Worm (Caenorhabditis elegans) whole organism, L4 larva: ENCODE results near the gene K02E10.7.

ENCODE experiments used
- D1046.2 ChIP-seq: fragments of 200-800 bp; sonication (Bioruptor generic); IDR thresholded peaks from 2 replicates; pipeline ENCODE4 v1.3.6; 2022; ENCODE audit warnings: missing genetic modification characterization, missing compliant biosample characterization
- F49E8.2 ChIP-seq: sonication (generic microtip); optimal IDR thresholded peaks from 2 replicates; lab custom pipeline; 2016; ENCODE audit warnings: missing compliant biosample characterization, mild to moderate bottlenecking, missing genetic modification characterization, borderline replicate concordance
- R02D3.7 ChIP-seq: fragments of 150-350 bp; sonication (generic microtip); optimal IDR thresholded peaks from 3 replicates; lab custom pipeline; 2014; ENCODE audit warnings: missing biosample characterization, missing genetic modification characterization
- T20F7.1 ChIP-seq: fragments of 200-800 bp; sonication (Bioruptor generic); optimal IDR thresholded peaks from 2 replicates; lab custom pipeline; 2018; ENCODE audit warnings: mild to moderate bottlenecking, missing genetic modification characterization, missing compliant biosample characterization
- T26A8.4 ChIP-seq: fragments of 200-800 bp; sonication (Bioruptor generic); IDR thresholded peaks from 2 replicates; pipeline ENCODE4 v1.3.6; 2022; ENCODE audit warnings: missing genetic modification characterization, missing compliant biosample characterization
- aly-2 ChIP-seq: sonication (generic microtip); optimal IDR thresholded peaks from 2 replicates; lab custom pipeline; 2018; ENCODE audit warnings: missing biosample characterization, missing genetic modification characterization
- attf-4 ChIP-seq: sonication (generic microtip); optimal IDR thresholded peaks from 3 replicates; lab custom pipeline; 2017; ENCODE audit warnings: missing biosample characterization, missing genetic modification characterization
- ceh-32 ChIP-seq: sonication (generic microtip); optimal IDR thresholded peaks from 2 replicates; lab custom pipeline; 2016; ENCODE audit warnings: mild to moderate bottlenecking, missing genetic modification characterization, missing compliant biosample characterization; ENCODE audit not compliant: poor library complexity
- ceh-44 ChIP-seq: fragments of 200-800 bp; sonication (Bioruptor generic); IDR thresholded peaks from 2 replicates; pipeline ENCODE4 v1.3.6; 2022; ENCODE audit warnings: missing genetic modification reagents, missing genetic modification characterization, missing compliant biosample characterization
- ctbp-1 ChIP-seq: fragments of 200-800 bp; sonication (Bioruptor generic); IDR thresholded peaks from 2 replicates; pipeline ENCODE4 v1.3.6; 2022; ENCODE audit warnings: missing genetic modification reagents, missing genetic modification characterization, missing compliant biosample characterization
- daf-16 ChIP-seq, 3 experiments: sonication (generic microtip); optimal IDR thresholded peaks; 2 replicates each; lab custom pipeline; 2016 to 2017; ENCODE audit warnings: missing genetic modification characterization in 3 of 3, missing genetic modification reagents in 3 of 3, mild to moderate bottlenecking in 2 of 3, missing compliant biosample characterization in 2 of 3, missing biosample characterization in 1 of 3, moderate library complexity in 1 of 3
- dpl-1 ChIP-seq: fragments of 150-350 bp; optimal IDR thresholded peaks from 2 replicates; lab custom pipeline; 2014; ENCODE audit warnings: missing biosample characterization, missing genetic modification reagents, missing genetic modification characterization
- duxl-1 ChIP-seq: sonication (generic microtip); optimal IDR thresholded peaks from 2 replicates; lab custom pipeline; 2016; ENCODE audit warnings: mild to moderate bottlenecking, missing genetic modification characterization, moderate library complexity, missing compliant biosample characterization; ENCODE audit not compliant: poor library complexity
- dve-1 ChIP-seq: sonication (generic microtip); optimal IDR thresholded peaks from 2 replicates; lab custom pipeline; 2017; ENCODE audit warnings: antibody characterized with exemption, mild to moderate bottlenecking, missing genetic modification characterization, missing compliant biosample characterization; ENCODE audit not compliant: insufficient read depth
- egl-27 ChIP-seq: sonication (generic microtip); optimal IDR thresholded peaks from 3 replicates; lab custom pipeline; 2017; ENCODE audit warnings: missing biosample characterization, missing genetic modification reagents, missing genetic modification characterization
- egl-43 ChIP-seq: fragments of 200-800 bp; sonication (Bioruptor generic); IDR thresholded peaks from 2 replicates; pipeline ENCODE4 v1.3.6; 2022; ENCODE audit warnings: missing genetic modification reagents, missing genetic modification characterization, missing compliant biosample characterization
- fos-1 ChIP-seq: fragments of 150-350 bp; optimal IDR thresholded peaks from 2 replicates; lab custom pipeline; 2014; ENCODE audit warnings: missing biosample characterization, missing genetic modification characterization
- gei-8 ChIP-seq: fragments of 200-800 bp; sonication (Bioruptor generic); optimal IDR thresholded peaks from 2 replicates; lab custom pipeline; 2018; ENCODE audit warnings: mild to moderate bottlenecking, missing genetic modification characterization, missing compliant biosample characterization
- hlh-30 ChIP-seq: sonication (generic microtip); optimal IDR thresholded peaks from 2 replicates; lab custom pipeline; 2017; ENCODE audit warnings: antibody characterized with exemption, mild to moderate bottlenecking, missing genetic modification characterization, missing compliant biosample characterization; ENCODE audit not compliant: insufficient read depth
- hmg-1.1 ChIP-seq: fragments of 200-800 bp; sonication (Bioruptor generic); IDR thresholded peaks from 2 replicates; pipeline ENCODE4 v1.3.6; 2022; ENCODE audit warnings: missing genetic modification reagents, missing genetic modification characterization, missing compliant biosample characterization
- lim-7 ChIP-seq: fragments of 200-800 bp; sonication (Bioruptor generic); IDR thresholded peaks from 2 replicates; pipeline ENCODE4 v1.3.6; 2022; ENCODE audit warnings: missing genetic modification characterization, missing compliant biosample characterization
- lin-1 ChIP-seq: fragments of 200-800 bp; sonication (Bioruptor generic); IDR thresholded peaks from 2 replicates; pipeline ENCODE4 v1.3.6; 2022; ENCODE audit warnings: missing genetic modification reagents, missing genetic modification characterization, missing compliant biosample characterization
- lin-38 ChIP-seq: fragments of 200-800 bp; sonication (Bioruptor generic); IDR thresholded peaks from 2 replicates; pipeline ENCODE4 v1.3.6; 2022; ENCODE audit warnings: missing genetic modification reagents, missing genetic modification characterization, missing compliant biosample characterization
- lir-3 ChIP-seq: sonication (generic microtip); optimal IDR thresholded peaks from 2 replicates; lab custom pipeline; 2016; ENCODE audit warnings: mild to moderate bottlenecking, missing genetic modification characterization, missing compliant biosample characterization
- lsy-2 ChIP-seq, 2 experiments: fragments of 150-350 bp in 1 of 2; sonication (generic microtip) in 1 of 2; optimal IDR thresholded peaks; 2 replicates each; lab custom pipeline; 2014 to 2017; ENCODE audit warnings: missing biosample characterization in 2 of 2, missing genetic modification characterization in 2 of 2
- madf-9 ChIP-seq: fragments of 200-800 bp; sonication (Bioruptor generic); conservative IDR thresholded peaks from 2 replicates; pipeline ENCODE4 v1.3.6; 2022; ENCODE audit warnings: missing genetic modification reagents, missing genetic modification characterization, missing compliant biosample characterization
- mdl-1 ChIP-seq, 2 experiments: fragments of 150-350 bp in 1 of 2; sonication (generic microtip) in 1 of 2; optimal IDR thresholded peaks; 2 replicates each; lab custom pipeline; 2014 to 2017; ENCODE audit warnings: missing biosample characterization in 2 of 2, missing genetic modification characterization in 2 of 2
- mes-2 ChIP-seq: sonication (generic microtip); optimal IDR thresholded peaks from 2 replicates; lab custom pipeline; 2016; ENCODE audit warnings: missing genotype, mild to moderate bottlenecking, missing genetic modification characterization, missing compliant biosample characterization; ENCODE audit not compliant: poor library complexity, severe bottlenecking
- mxl-2 ChIP-seq: fragments of 200-800 bp; sonication (Bioruptor generic); conservative IDR thresholded peaks from 2 replicates; pipeline ENCODE4 v1.3.6; 2022; ENCODE audit warnings: missing genetic modification reagents, missing genetic modification characterization, missing compliant biosample characterization
- nhr-102 ChIP-seq: sonication (generic microtip); optimal IDR thresholded peaks from 2 replicates; lab custom pipeline; 2016; ENCODE audit warnings: mild to moderate bottlenecking, missing genetic modification characterization, moderate library complexity, missing compliant biosample characterization
- nhr-111 ChIP-seq: fragments of 200-800 bp; sonication (Bioruptor generic); optimal IDR thresholded peaks from 2 replicates; lab custom pipeline; 2018; ENCODE audit warnings: mild to moderate bottlenecking, missing genetic modification characterization, missing compliant biosample characterization
- nhr-28 ChIP-seq: fragments of 150-350 bp; optimal IDR thresholded peaks from 2 replicates; lab custom pipeline; 2014; ENCODE audit warnings: missing biosample characterization, missing genetic modification characterization
- nhr-41 ChIP-seq: fragments of 200-800 bp; sonication (Bioruptor generic); IDR thresholded peaks from 2 replicates; pipeline ENCODE4 v1.3.6; 2022; ENCODE audit warnings: missing genetic modification reagents, missing genetic modification characterization, missing compliant biosample characterization
- nhr-6 ChIP-seq: fragments of 150-350 bp; optimal IDR thresholded peaks from 2 replicates; lab custom pipeline; 2014; ENCODE audit warnings: missing biosample characterization, missing genetic modification characterization
- nhr-77 ChIP-seq: fragments of 150-350 bp; optimal IDR thresholded peaks from 2 replicates; lab custom pipeline; 2014; ENCODE audit warnings: missing biosample characterization, missing genetic modification characterization
- pha-4 ChIP-seq, 2 experiments: fragments of 150-350 bp in 1 of 2; fragments of 200-800 bp in 1 of 2; sonication (Bioruptor generic) in 1 of 2; IDR thresholded peaks in 1 of 2; optimal IDR thresholded peaks in 1 of 2; 2 replicates each; pipeline versions ENCODE4 v1.3.6 to Lab custom; 2014 to 2022; ENCODE audit warnings: missing genetic modification characterization in 2 of 2, missing genetic modification reagents in 2 of 2, missing biosample characterization in 1 of 2, missing compliant biosample characterization in 1 of 2
- php-3 ChIP-seq: fragments of 200-800 bp; sonication (Bioruptor generic); IDR thresholded peaks from 2 replicates; pipeline ENCODE4 v1.3.6; 2022; ENCODE audit warnings: missing genetic modification reagents, missing genetic modification characterization, missing compliant biosample characterization
- pqm-1 ChIP-seq: sonication (generic microtip); optimal IDR thresholded peaks from 2 replicates; lab custom pipeline; 2017; ENCODE audit warnings: missing biosample characterization, missing genetic modification characterization
- rbr-2 ChIP-seq: sonication (generic microtip); optimal IDR thresholded peaks from 2 replicates; lab custom pipeline; 2016; ENCODE audit warnings: missing genotype, missing genetic modification characterization, missing compliant biosample characterization
- skn-1 ChIP-seq: fragments of 150-350 bp; optimal IDR thresholded peaks from 2 replicates; lab custom pipeline; 2014; ENCODE audit warnings: missing biosample characterization, missing genetic modification characterization
- snpc-1.2 ChIP-seq: fragments of 200-800 bp; sonication (Bioruptor generic); IDR thresholded peaks from 2 replicates; pipeline ENCODE4 v1.3.6; 2022; ENCODE audit warnings: missing genetic modification reagents, missing genetic modification characterization, missing compliant biosample characterization
- snpc-4 ChIP-seq: fragments of 150-350 bp; optimal IDR thresholded peaks from 2 replicates; lab custom pipeline; 2014; ENCODE audit warnings: missing biosample characterization, missing genetic modification characterization
- spr-3 ChIP-seq: fragments of 200-800 bp; sonication (Bioruptor generic); optimal IDR thresholded peaks from 2 replicates; lab custom pipeline; 2018; ENCODE audit warnings: mild to moderate bottlenecking, missing genetic modification characterization, missing compliant biosample characterization
- unc-39 ChIP-seq: sonication (generic microtip); optimal IDR thresholded peaks from 2 replicates; lab custom pipeline; 2017; ENCODE audit warnings: missing biosample characterization, missing genetic modification characterization
- vab-7 ChIP-seq: fragments of 200-800 bp; sonication (Bioruptor generic); IDR thresholded peaks from 2 replicates; pipeline ENCODE4 v1.3.6; 2022; ENCODE audit warnings: missing genetic modification reagents, missing genetic modification characterization, missing compliant biosample characterization
- ztf-11 ChIP-seq: fragments of 150-350 bp; optimal IDR thresholded peaks from 2 replicates; lab custom pipeline; 2014; ENCODE audit warnings: missing biosample characterization, missing genetic modification characterization

The K02E10.7 gene

ce11 chrX:2531276-2531675, 22.9 kb upstream of the K02E10.7 start (continued):
- 0 out of 2 replicates have a peak, but pooled peaks have one; percentile 48 for TF ChIP-seq ceh-44 (GFP tag; lab: Robert Waterston, UW)
- TF ChIP-seq daf-16 (GFP tag; optimal IDR thresholded peaks at IDR 0.05; lab: Kevin White, UChicago), result peak; percentile 62 to 76
- TF ChIP-seq daf-16 (tag; optimal IDR thresholded peaks at IDR 0.05; lab: Kevin White, UChicago), result peak; percentile 79
- peak; percentile 66; the same call in 1 of the 2 replicates for TF ChIP-seq nhr-41 (GFP tag; lab: Robert Waterston, UW)
- 0 out of 2 replicates have a peak, but pooled peaks have one; percentile 40 for TF ChIP-seq php-3
- TF ChIP-seq rbr-2 (tag; lab: Kevin White, UChicago), result peak; percentile 16
- TF ChIP-seq F49E8.2, result peak; percentile 22
- peak; percentile 29 for TF ChIP-seq gei-8 (GFP tag; lab: Kevin White, UChicago)
- TF ChIP-seq nhr-102 (tag; lab: Kevin White, UChicago), result peak; percentile 70
- peak; percentile 81 for TF ChIP-seq lim-7 (GFP tag; lab: Robert Waterston, UW)
- TF ChIP-seq aly-2 (tag; lab: Kevin White, UChicago), result no peak
- TF ChIP-seq T26A8.4 (GFP tag; lab: Robert Waterston, UW), result 0 out of 2 replicates have a peak, but pooled peaks have one; percentile 34
- TF ChIP-seq mxl-2 (GFP tag; lab: Robert Waterston, UW), result no peak
- no peak for TF ChIP-seq egl-27 (tag; lab: Kevin White, UChicago)
- TF ChIP-seq hlh-30, result peak; percentile 46
- peak; percentile 8 for TF ChIP-seq nhr-28
- peak; percentile 9 for TF ChIP-seq spr-3 (GFP tag; lab: Kevin White, UChicago)
- TF ChIP-seq lin-38 (GFP tag; lab: Robert Waterston, UW), result peak; percentile 63
- peak; percentile 34 for TF ChIP-seq nhr-111

- TF ChIP-seq vab-7 (GFP tag; lab: Robert Waterston, UW) (peak; percentile 89), pqm-1 (tag; lab: Kevin White, UChicago) (no peak), snpc-1.2 (peak; percentile 68; the same call in 1 of the 2 replicates), dpl-1 (GFP tag; lab: Kevin White, UChicago) (no peak), gei-8 (GFP tag; lab: Kevin White, UChicago) (peak; percentile 27), attf-4 (tag; lab: Kevin White, UChicago) (no peak), madf-9 (GFP tag; lab: Robert Waterston, UW) (peak; percentile 57; the same call in 1 of the 2 replicates), duxl-1 (tag; lab: Kevin White, UChicago) (no peak), ceh-32 (tag; lab: Kevin White, UChicago) (no peak), lim-7 (GFP tag; lab: Robert Waterston, UW) (peak; percentile 82), hmg-1.1 (peak; percentile 78), rbr-2 (tag; lab: Kevin White, UChicago) (peak; percentile 39), egl-43 (GFP tag; lab: Robert Waterston, UW) (peak; percentile 87), unc-39 (tag; lab: Kevin White, UChicago) (no peak), lir-3 (no peak), snpc-4 (tag; lab: Kevin White, UChicago) (no peak), R02D3.7 (no peak), daf-16 (GFP tag; optimal IDR thresholded peaks at IDR 0.05; lab: Kevin White, UChicago) (peak in 1 of 2 experiments; percentile 75), daf-16 (tag; optimal IDR thresholded peaks at IDR 0.05; lab: Kevin White, UChicago) (peak; percentile 66), ztf-11 (tag; lab: Kevin White, UChicago) (no peak), fos-1 (tag; lab: Kevin White, UChicago) (no peak), lsy-2 (tag; optimal IDR thresholded peaks at IDR 0.05; lab: Kevin White, UChicago) (peak in 1 of 2 experiments; percentile 46), dve-1 (no peak), pha-4 (GFP tag; IDR thresholded peaks at IDR 0.05; lab: Robert Waterston, UW) (peak; percentile 80), pha-4 (tag; optimal IDR thresholded peaks at IDR 0.05; lab: Kevin White, UChicago) (no peak), T20F7.1 (no peak), skn-1 (tag; lab: Kevin White, UChicago) (no peak), mdl-1 (tag; optimal IDR thresholded peaks at IDR 0.05; lab: Kevin White, UChicago) (no peak), ctbp-1 (GFP tag; lab: Robert Waterston, UW) (peak; percentile 59; the same call in 1 of the 2 replicates), mes-2 (peak; percentile 75), nhr-6 (tag; lab: Kevin White, UChicago) (no peak), nhr-77 (tag; lab: Kevin White, UChicago) (no peak), lin-1 (GFP tag; lab: Robert Waterston, UW) (peak; percentile 76), D1046.2 (GFP tag; lab: Robert Waterston, UW) (0 out of 2 replicates have a peak, but pooled peaks have one; percentile 63), egl-27 (tag; lab: Kevin White, UChicago) (no peak), nhr-111 (peak; percentile 23)
These were observed 19.5 kb upstream of the K02E10.7 start for ce11 chrX:2527877-2528276.
